Fruit fly (Drosophila melanogaster) whole organism, embryonic: Measurements from ENCODE around the gene CG34117.

Experiments used
- Ada2b ChIP-seq: fragments of 200-800 bp; sonication (Bioruptor generic); IDR thresholded peaks from 2 replicates; pipeline ENCODE4 v1.3.6; 2022; ENCODE audit warnings: missing biosample characterization, missing genetic modification characterization
- Asciz ChIP-seq: fragments of 200-800 bp; sonication (Bioruptor generic); optimal IDR thresholded peaks from 2 replicates; lab custom pipeline; 2017; ENCODE audit warnings: missing biosample characterization, mild to moderate bottlenecking, missing genetic modification characterization, missing genetic modification reagents
- B-H2 ChIP-seq: fragments of 200-800 bp; sonication (Bioruptor generic); optimal IDR thresholded peaks from 2 replicates; lab custom pipeline; 2018; ENCODE audit warnings: missing biosample characterization, mild to moderate bottlenecking, missing genetic modification characterization
- Bgb ChIP-seq: fragments of 200-800 bp; sonication (Bioruptor generic); IDR thresholded peaks from 2 replicates; pipeline ENCODE4 v1.3.6; 2022; ENCODE audit warnings: missing biosample characterization, missing genetic modification characterization; ENCODE audit not compliant: partially characterized antibody
- Bteb2 ChIP-seq: fragments of 200-800 bp; sonication (Bioruptor generic); optimal IDR thresholded peaks from 2 replicates; lab custom pipeline; 2016; ENCODE audit warnings: missing biosample characterization, missing genetic modification characterization
- C15 ChIP-seq: fragments of 200-800 bp; sonication (Bioruptor generic); IDR thresholded peaks from 3 replicates; pipeline ENCODE4 v1.3.6; 2022; ENCODE audit warnings: missing biosample characterization, missing genetic modification characterization
- CG10565 ChIP-seq: fragments of 200-800 bp; sonication (Bioruptor generic); optimal IDR thresholded peaks from 3 replicates; lab custom pipeline; 2016; ENCODE audit warnings: missing biosample characterization, mild to moderate bottlenecking, missing genetic modification characterization
- CG11398 ChIP-seq: fragments of 200-800 bp; sonication (Bioruptor generic); optimal IDR thresholded peaks from 2 replicates; lab custom pipeline; 2016; ENCODE audit warnings: missing biosample characterization, missing genetic modification characterization
- CG11695 ChIP-seq: fragments of 200-800 bp; sonication (Bioruptor generic); IDR thresholded peaks from 3 replicates; pipeline ENCODE4 v1.3.6; 2022; ENCODE audit warnings: missing biosample characterization, missing genetic modification characterization
- CG12219 ChIP-seq: fragments of 200-800 bp; sonication (Bioruptor generic); optimal IDR thresholded peaks from 3 replicates; lab custom pipeline; 2018; ENCODE audit warnings: missing biosample characterization, mild to moderate bottlenecking, missing genetic modification characterization
- CG12299 ChIP-seq: fragments of 200-800 bp; sonication (Bioruptor generic); optimal IDR thresholded peaks from 2 replicates; lab custom pipeline; 2018; ENCODE audit warnings: missing biosample characterization, mild to moderate bottlenecking, missing genetic modification characterization
- CG13287 ChIP-seq: fragments of 200-800 bp; sonication (Bioruptor generic); IDR thresholded peaks from 2 replicates; pipeline ENCODE4 v1.3.6; 2022; ENCODE audit warnings: missing biosample characterization, missing genetic modification characterization; ENCODE audit not compliant: partially characterized antibody
- CG30020 ChIP-seq: fragments of 200-800 bp; optimal IDR thresholded peaks from 2 replicates; lab custom pipeline; 2019; ENCODE audit warnings: missing biosample characterization, mild to moderate bottlenecking, missing genetic modification characterization, moderate library complexity
- CG30403 ChIP-seq: fragments of 200-800 bp; sonication (Bioruptor generic); optimal IDR thresholded peaks from 3 replicates; lab custom pipeline; 2016; ENCODE audit warnings: missing biosample characterization, missing genetic modification characterization
- CG3838 ChIP-seq: fragments of 200-800 bp; sonication (Bioruptor generic); optimal IDR thresholded peaks from 3 replicates; lab custom pipeline; 2016; ENCODE audit warnings: missing biosample characterization, missing genetic modification characterization
- CG42726 ChIP-seq: fragments of 200-800 bp; sonication (Bioruptor generic); IDR thresholded peaks from 2 replicates; pipeline ENCODE4 v1.3.6; 2022; ENCODE audit warnings: missing biosample characterization, missing genetic modification characterization; ENCODE audit not compliant: partially characterized antibody
- CG5180 ChIP-seq: fragments of 200-800 bp; sonication (Bioruptor generic); optimal IDR thresholded peaks from 3 replicates; lab custom pipeline; 2017; ENCODE audit warnings: missing biosample characterization, missing genetic modification characterization, mild to moderate bottlenecking, moderate library complexity, missing genetic modification reagents
- CG7987 ChIP-seq: fragments of 200-800 bp; sonication (Bioruptor generic); optimal IDR thresholded peaks from 2 replicates; lab custom pipeline; 2018; ENCODE audit warnings: missing biosample characterization, mild to moderate bottlenecking, missing genetic modification characterization, moderate library complexity
- CG8924 ChIP-seq: fragments of 200-800 bp; optimal IDR thresholded peaks from 3 replicates; lab custom pipeline; 2019; ENCODE audit warnings: missing biosample characterization, mild to moderate bottlenecking, missing genetic modification characterization, moderate library complexity
- Dip2 ChIP-seq: fragments of 200-800 bp; sonication (Bioruptor generic); IDR thresholded peaks from 2 replicates; pipeline ENCODE4 v1.3.6; 2022; ENCODE audit warnings: missing biosample characterization, missing genetic modification characterization
- Dref ChIP-seq: fragments of 200-800 bp; sonication (Bioruptor generic); IDR thresholded peaks from 2 replicates; pipeline ENCODE4 v1.3.6; 2022; ENCODE audit warnings: missing biosample characterization, missing genetic modification characterization
- Eip74EF ChIP-seq, 2 experiments: fragments of 200-800 bp in 1 of 2; fragments of >200 bp in 1 of 2; sonication (Bioruptor generic) in 1 of 2; optimal IDR thresholded peaks; 2 replicates each; lab custom pipeline; 2017 to 2019; ENCODE audit warnings: missing biosample characterization in 2 of 2, missing genetic modification characterization in 2 of 2, mild to moderate bottlenecking in 1 of 2, moderate library complexity in 1 of 2
- Fer2 ChIP-seq: fragments of 200-800 bp; sonication (Bioruptor generic); optimal IDR thresholded peaks from 2 replicates; lab custom pipeline; 2018; ENCODE audit warnings: missing biosample characterization, mild to moderate bottlenecking, missing genetic modification characterization, moderate library complexity
- Gsc ChIP-seq: fragments of 200-800 bp; sonication (Bioruptor generic); IDR thresholded peaks from 2 replicates; pipeline ENCODE4 v1.3.6; 2022; ENCODE audit warnings: missing biosample characterization, missing genetic modification characterization
- H15 ChIP-seq: fragments of 200-800 bp; sonication (Bioruptor generic); IDR thresholded peaks from 3 replicates; pipeline ENCODE4 v1.3.6; 2022; ENCODE audit warnings: missing biosample characterization, missing genetic modification characterization
- HLH3B ChIP-seq: fragments of 200-800 bp; sonication (Bioruptor generic); IDR thresholded peaks from 2 replicates; pipeline ENCODE4 v1.3.6; 2022; ENCODE audit warnings: missing biosample characterization, missing genetic modification characterization
- Hand ChIP-seq: fragments of 200-800 bp; sonication (Bioruptor generic); optimal IDR thresholded peaks from 2 replicates; lab custom pipeline; 2017; ENCODE audit warnings: mild to moderate bottlenecking, missing biosample characterization, missing genetic modification reagents, missing genetic modification characterization
- Hmr ChIP-seq: fragments of 200-800 bp; sonication (Bioruptor generic); optimal IDR thresholded peaks from 3 replicates; lab custom pipeline; 2017; ENCODE audit warnings: mild to moderate bottlenecking, missing biosample characterization, missing genetic modification reagents, missing genetic modification characterization
- Kr ChIP-seq: fragments of 200-800 bp; sonication (Bioruptor generic); optimal IDR thresholded peaks from 2 replicates; lab custom pipeline; 2017; ENCODE audit warnings: missing biosample characterization, mild to moderate bottlenecking, missing genetic modification characterization
- Nf-YA ChIP-seq: fragments of 200-800 bp; sonication (Bioruptor generic); IDR thresholded peaks from 2 replicates; pipeline ENCODE4 v1.3.6; 2022; ENCODE audit warnings: missing biosample characterization, missing genetic modification characterization
- Nf-YB ChIP-seq: fragments of 200-800 bp; sonication (Bioruptor generic); optimal IDR thresholded peaks from 3 replicates; lab custom pipeline; 2019; ENCODE audit warnings: missing biosample characterization, mild to moderate bottlenecking, missing genetic modification characterization, moderate library complexity
- Nf-YC ChIP-seq: fragments of 200-800 bp; optimal IDR thresholded peaks from 3 replicates; lab custom pipeline; 2019; ENCODE audit warnings: missing biosample characterization, mild to moderate bottlenecking, missing genetic modification characterization, moderate library complexity
- PHDP ChIP-seq: fragments of 200-800 bp; sonication (Bioruptor generic); optimal IDR thresholded peaks from 3 replicates; lab custom pipeline; 2018; ENCODE audit warnings: missing biosample characterization, mild to moderate bottlenecking, missing genetic modification characterization, moderate library complexity
- Stat92E ChIP-seq, 3 experiments: fragments of >200 bp in 2 of 3; fragments of 200-800 bp in 1 of 3; sonication (Bioruptor generic) in 1 of 3; optimal IDR thresholded peaks; 2 replicates each; lab custom pipeline; 2017 to 2019; ENCODE audit warnings: missing biosample characterization in 3 of 3, missing genetic modification characterization in 3 of 3, mild to moderate bottlenecking in 1 of 3, moderate library complexity in 1 of 3
- aop ChIP-seq: fragments of 200-800 bp; sonication (Bioruptor generic); IDR thresholded peaks from 2 replicates; pipeline ENCODE4 v1.3.6; 2022; ENCODE audit warnings: missing biosample characterization, missing genetic modification characterization
- btn ChIP-seq: fragments of 200-800 bp; sonication (Bioruptor generic); optimal IDR thresholded peaks from 2 replicates; lab custom pipeline; 2016; ENCODE audit warnings: missing biosample characterization, missing genetic modification characterization
- caup ChIP-seq: fragments of 200-800 bp; sonication (Bioruptor generic); optimal IDR thresholded peaks from 3 replicates; lab custom pipeline; 2017; ENCODE audit warnings: missing biosample characterization, mild to moderate bottlenecking, missing genetic modification characterization, moderate library complexity; ENCODE audit not compliant: severe bottlenecking
- croc ChIP-seq: fragments of 200-800 bp; sonication (Bioruptor generic); conservative IDR thresholded peaks from 3 replicates; pipeline ENCODE4 v1.3.6; 2022; ENCODE audit warnings: missing biosample characterization, missing genetic modification characterization
- hth ChIP-seq: fragments of >200 bp; optimal IDR thresholded peaks from 2 replicates; lab custom pipeline; 2017; ENCODE audit warnings: inconsistent platforms
- insv ChIP-seq, 2 experiments: fragments of 200-800 bp; sonication (Bioruptor generic); optimal IDR thresholded peaks; 3 replicates each; lab custom pipeline; 2016 to 2018; ENCODE audit warnings: missing biosample characterization in 2 of 2, missing genetic modification characterization in 2 of 2
- kni ChIP-seq: fragments of 200-800 bp; sonication (Bioruptor generic); optimal IDR thresholded peaks from 3 replicates; lab custom pipeline; 2017; ENCODE audit warnings: mild to moderate bottlenecking, missing biosample characterization, missing genetic modification reagents, missing genetic modification characterization
- pan ChIP-seq, 4 experiments: fragments of >200 bp in 3 of 4; fragments of 200-800 bp in 1 of 4; sonication (Bioruptor generic) in 1 of 4; optimal IDR thresholded peaks in 3 of 4; IDR thresholded peaks in 1 of 4; 2 replicates each; pipeline versions ENCODE4 v1.3.6 to Lab custom; 2017 to 2022; ENCODE audit warnings: missing biosample characterization in 2 of 4, missing genetic modification characterization in 2 of 4, mixed read lengths in 1 of 4
- sens ChIP-seq: fragments of 200-800 bp; sonication (Bioruptor generic); peaks from one replicate; lab custom pipeline; 2016; ENCODE audit warnings: missing biosample characterization, missing genetic modification characterization
- sima ChIP-seq: fragments of 200-800 bp; sonication (Bioruptor generic); optimal IDR thresholded peaks from 2 replicates; lab custom pipeline; 2016; ENCODE audit warnings: missing biosample characterization, missing genetic modification characterization
- stc ChIP-seq: fragments of 200-800 bp; sonication (Bioruptor generic); IDR thresholded peaks from 2 replicates; pipeline ENCODE4 v1.3.6; 2022; ENCODE audit warnings: missing biosample characterization, missing genetic modification characterization
- tna ChIP-seq: fragments of 200-800 bp; sonication (Bioruptor generic); IDR thresholded peaks from 2 replicates; pipeline ENCODE4 v1.3.6; 2022; ENCODE audit warnings: missing biosample characterization, missing genetic modification characterization; ENCODE audit not compliant: partially characterized antibody
- toy ChIP-seq: fragments of 200-800 bp; sonication (Bioruptor generic); IDR thresholded peaks from 2 replicates; pipeline ENCODE4 v1.3.6; 2022; ENCODE audit warnings: missing biosample characterization, missing genetic modification characterization
- unc-4 ChIP-seq: fragments of 200-800 bp; sonication (Bioruptor generic); IDR thresholded peaks from 2 replicates; pipeline ENCODE4 v1.3.6; 2022; ENCODE audit warnings: missing biosample characterization, missing genetic modification characterization; ENCODE audit not compliant: partially characterized antibody
- wdn ChIP-seq: fragments of 200-800 bp; sonication (Bioruptor generic); IDR thresholded peaks from 2 replicates; pipeline ENCODE4 v1.3.6; 2022; ENCODE audit warnings: missing biosample characterization, missing genetic modification characterization
- wek ChIP-seq: fragments of 200-800 bp; sonication (Bioruptor generic); optimal IDR thresholded peaks from 3 replicates; lab custom pipeline; 2018; ENCODE audit warnings: missing biosample characterization, mild to moderate bottlenecking, missing genetic modification characterization, moderate library complexity

Gene CG34117

DNA sequence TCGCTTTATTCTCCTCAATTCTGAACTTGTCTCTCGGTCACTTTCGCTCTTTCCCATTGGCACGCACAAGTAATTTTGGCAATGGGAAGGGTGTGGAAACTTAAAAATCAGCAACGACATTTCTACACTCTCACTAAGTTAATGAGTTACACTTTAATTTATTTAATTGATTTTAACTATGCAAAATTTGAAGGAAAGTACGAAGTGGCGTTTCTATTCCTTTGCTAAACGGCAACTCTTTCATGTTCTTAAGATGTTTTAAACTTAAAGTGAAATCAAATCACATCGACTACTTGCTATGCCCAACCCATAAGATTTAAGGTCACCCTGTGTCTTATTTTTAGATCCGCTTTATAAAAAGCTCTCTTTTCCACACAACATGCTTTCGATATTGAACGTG lies 29.4 kb downstream of the CG34117 start (continued):
- TF ChIP-seq CG12299 (tag; lab: Kevin White, UChicago) (no peak), toy (GFP tag; lab: Robert Waterston, UW) (no peak), Bgb (no peak), Bteb2 (GFP tag; lab: Kevin White, UChicago) (peak; percentile 61), CG11695 (peak; percentile 58; the same call in 1 of the 3 replicates), sens (GFP tag; lab: Kevin White, UChicago) (peak; percentile 81), Hmr (GFP tag; lab: Kevin White, UChicago) (peak; percentile 65), HLH3B (GFP tag; lab: Robert Waterston, UW) (peak; percentile 45), CG3838 (GFP tag; lab: Kevin White, UChicago) (no peak), kni (no peak), Ada2b (GFP tag; lab: Robert Waterston, UW) (peak; percentile 69), CG7987 (no peak), croc (GFP tag; lab: Robert Waterston, UW) (no peak), hth (lab: Kevin White, UChicago) (no peak), Stat92E (GFP tag; optimal IDR thresholded peaks at IDR 0.05; lab: Kevin White, UChicago) (no peak), CG12219 (GFP tag; lab: Kevin White, UChicago) (peak; percentile 50), pan (optimal IDR thresholded peaks at IDR 0.05; lab: Kevin White, UChicago) (no peak), pan (GFP tag; optimal IDR thresholded peaks at IDR 0.05 in 1 of 2, IDR thresholded peaks at IDR 0.05 in 1 of 2) (peak in 1 of 2 experiments; percentile 76), Asciz (GFP tag; lab: Kevin White, UChicago) (peak; percentile 30), CG11398 (GFP tag; lab: Kevin White, UChicago) (no peak), Nf-YB (GFP tag; lab: Kevin White, UChicago) (peak; percentile 24), Kr (GFP tag; lab: Kevin White, UChicago) (no peak), CG5180 (GFP tag; lab: Kevin White, UChicago) (peak; percentile 2), Gsc (GFP tag; lab: Robert Waterston, UW) (no peak), CG42726 (no peak), CG8924 (peak; percentile 67), btn (GFP tag; lab: Kevin White, UChicago) (no peak), CG30403 (GFP tag; lab: Kevin White, UChicago) (peak; percentile 62), sima (GFP tag; lab: Kevin White, UChicago) (no peak), CG10565 (GFP tag; lab: Kevin White, UChicago) (no peak), Dref (GFP tag; lab: Robert Waterston, UW) (no peak), stc (peak; percentile 73), Nf-YC (tag; lab: Kevin White, UChicago) (peak; percentile 57), PHDP (tag; lab: Kevin White, UChicago) (peak; percentile 69), CG13287 (GFP tag; lab: Robert Waterston, UW) (no peak), aop (no peak), H15 (no peak), wdn (GFP tag; lab: Robert Waterston, UW) (no peak), unc-4 (GFP tag; lab: Robert Waterston, UW) (no peak), Dip2 (GFP tag; lab: Robert Waterston, UW) (no peak), Fer2 (no peak), B-H2 (GFP tag; lab: Kevin White, UChicago) (no peak), C15 (GFP tag; lab: Robert Waterston, UW) (no peak), Hand (GFP tag; lab: Kevin White, UChicago) (no peak), caup (GFP tag; lab: Kevin White, UChicago) (peak; percentile 24), Nf-YA (GFP tag; lab: Robert Waterston, UW) (no peak), insv (GFP tag; optimal IDR thresholded peaks at IDR 0.05; lab: Kevin White, UChicago) (no peak), tna (GFP tag; lab: Robert Waterston, UW) (no peak), wek (no peak), Eip74EF (GFP tag; optimal IDR thresholded peaks at IDR 0.05; lab: Kevin White, UChicago) (no peak), CG30020 (tag; lab: Kevin White, UChicago) (no peak)
